Fruit fly (Drosophila melanogaster) whole organism, embryonic: ENCODE results near the gene Ddc.

Experiments used
- Antp ChIP-seq: fragments of 200-800 bp; sonication (Bioruptor generic); optimal IDR thresholded peaks from 3 replicates; lab custom pipeline; 2016; ENCODE audit warnings: missing biosample characterization, missing genetic modification characterization
- CG12104 ChIP-seq: fragments of 200-800 bp; sonication (Bioruptor generic); optimal IDR thresholded peaks from 3 replicates; lab custom pipeline; 2016; ENCODE audit warnings: missing biosample characterization, missing genetic modification characterization
- CG13624 ChIP-seq: fragments of 200-800 bp; sonication (Bioruptor generic); optimal IDR thresholded peaks from 2 replicates; lab custom pipeline; 2016; ENCODE audit warnings: missing biosample characterization, missing genetic modification characterization
- CG14667 ChIP-seq: fragments of 200-800 bp; sonication (Bioruptor generic); IDR thresholded peaks from 2 replicates; pipeline ENCODE4 v1.3.6; 2022; ENCODE audit warnings: missing biosample characterization, missing genetic modification characterization
- CG15514 ChIP-seq: fragments of 200-800 bp; sonication (Bioruptor generic); optimal IDR thresholded peaks from 3 replicates; lab custom pipeline; 2017; ENCODE audit warnings: missing biosample characterization, missing genetic modification characterization, mild to moderate bottlenecking, moderate library complexity, missing genetic modification reagents
- CG17361 ChIP-seq: fragments of 200-800 bp; sonication (Bioruptor generic); IDR thresholded peaks from 3 replicates; pipeline ENCODE4 v1.3.6; 2022; ENCODE audit warnings: missing biosample characterization, missing genetic modification characterization
- CG18262 ChIP-seq: fragments of 200-800 bp; optimal IDR thresholded peaks from 3 replicates; lab custom pipeline; 2019; ENCODE audit warnings: missing biosample characterization, mild to moderate bottlenecking, missing genetic modification characterization, moderate library complexity
- CG2129 ChIP-seq: fragments of 200-800 bp; sonication (Bioruptor generic); IDR thresholded peaks from 2 replicates; pipeline ENCODE4 v1.3.6; 2022; ENCODE audit warnings: missing biosample characterization, missing genetic modification characterization; ENCODE audit not compliant: partially characterized antibody
- CG2202 ChIP-seq: fragments of 200-800 bp; sonication (Bioruptor generic); optimal IDR thresholded peaks from 2 replicates; lab custom pipeline; 2018; ENCODE audit warnings: missing biosample characterization, mild to moderate bottlenecking, missing genetic modification characterization
- CG2678 ChIP-seq: fragments of 200-800 bp; sonication (Bioruptor generic); optimal IDR thresholded peaks from 3 replicates; lab custom pipeline; 2019; ENCODE audit warnings: missing biosample characterization, mild to moderate bottlenecking, missing genetic modification characterization, moderate library complexity
- CG30403 ChIP-seq: fragments of 200-800 bp; sonication (Bioruptor generic); optimal IDR thresholded peaks from 3 replicates; lab custom pipeline; 2016; ENCODE audit warnings: missing biosample characterization, missing genetic modification characterization
- CG3065 ChIP-seq: fragments of 200-800 bp; sonication (Bioruptor generic); optimal IDR thresholded peaks from 2 replicates; lab custom pipeline; 2016; ENCODE audit warnings: missing biosample characterization, missing genetic modification characterization
- CG3163 ChIP-seq: fragments of 200-800 bp; sonication (Bioruptor generic); optimal IDR thresholded peaks from 3 replicates; lab custom pipeline; 2016; ENCODE audit warnings: missing biosample characterization, missing genetic modification characterization
- CG3847 ChIP-seq: fragments of 200-800 bp; sonication (Bioruptor generic); IDR thresholded peaks from 2 replicates; pipeline ENCODE4 v1.3.6; 2022; ENCODE audit warnings: missing biosample characterization, missing genetic modification characterization
- CG6854 ChIP-seq: fragments of 200-800 bp; sonication (Bioruptor generic); optimal IDR thresholded peaks from 3 replicates; lab custom pipeline; 2017; ENCODE audit warnings: missing biosample characterization, mild to moderate bottlenecking, missing genetic modification characterization
- CG7963 ChIP-seq: fragments of 200-800 bp; sonication (Bioruptor generic); IDR thresholded peaks from 3 replicates; pipeline ENCODE4 v1.3.6; 2022; ENCODE audit warnings: missing biosample characterization, missing genetic modification characterization; ENCODE audit not compliant: partially characterized antibody
- CG8281 ChIP-seq: fragments of 200-800 bp; sonication (Bioruptor generic); optimal IDR thresholded peaks from 2 replicates; lab custom pipeline; 2018; ENCODE audit warnings: missing biosample characterization, mild to moderate bottlenecking, missing genetic modification characterization, moderate library complexity
- CG8765 ChIP-seq: fragments of 200-800 bp; sonication (Bioruptor generic); IDR thresholded peaks from 2 replicates; pipeline ENCODE4 v1.3.6; 2022; ENCODE audit warnings: missing biosample characterization, missing genetic modification characterization
- CG9797 ChIP-seq: fragments of 200-800 bp; sonication (Bioruptor generic); optimal IDR thresholded peaks from 3 replicates; lab custom pipeline; 2018; ENCODE audit warnings: missing biosample characterization, mild to moderate bottlenecking, missing genetic modification characterization
- D ChIP-seq, 2 experiments: fragments of 200-800 bp in 1 of 2; fragments of >200 bp in 1 of 2; sonication (Bioruptor generic) in 1 of 2; optimal IDR thresholded peaks; 2 replicates in 1 of 2; 3 replicates in 1 of 2; lab custom pipeline; 2017; ENCODE audit warnings: mild to moderate bottlenecking in 1 of 2, missing biosample characterization in 1 of 2, missing genetic modification characterization in 1 of 2, missing genetic modification reagents in 1 of 2
- Dad ChIP-seq: fragments of 200-800 bp; sonication (Bioruptor generic); optimal IDR thresholded peaks from 3 replicates; lab custom pipeline; 2016; ENCODE audit warnings: missing biosample characterization, missing genetic modification characterization
- Dll ChIP-seq: fragments of 200-800 bp; sonication (Bioruptor generic); IDR thresholded peaks from 4 replicates; pipeline ENCODE4 v1.3.6; 2022; ENCODE audit warnings: missing biosample characterization, missing genetic modification characterization; ENCODE audit not compliant: partially characterized antibody
- Ets97D ChIP-seq: fragments of 200-800 bp; sonication (Bioruptor generic); optimal IDR thresholded peaks from 3 replicates; lab custom pipeline; 2016; ENCODE audit warnings: missing biosample characterization, missing genetic modification characterization
- Gsc ChIP-seq: fragments of 200-800 bp; sonication (Bioruptor generic); IDR thresholded peaks from 2 replicates; pipeline ENCODE4 v1.3.6; 2022; ENCODE audit warnings: missing biosample characterization, missing genetic modification characterization
- HmgD ChIP-seq: fragments of 200-800 bp; sonication (Bioruptor generic); optimal IDR thresholded peaks from 3 replicates; lab custom pipeline; 2016; ENCODE audit warnings: missing biosample characterization, missing genetic modification characterization
- Kr ChIP-seq: fragments of 200-800 bp; sonication (Bioruptor generic); optimal IDR thresholded peaks from 2 replicates; lab custom pipeline; 2017; ENCODE audit warnings: missing biosample characterization, mild to moderate bottlenecking, missing genetic modification characterization
- Lim3 ChIP-seq: fragments of 200-800 bp; sonication (Bioruptor generic); IDR thresholded peaks from 2 replicates; pipeline ENCODE4 v1.3.6; 2022; ENCODE audit warnings: missing biosample characterization, missing genetic modification characterization
- Oaz ChIP-seq: fragments of 200-800 bp; sonication (Bioruptor generic); IDR thresholded peaks from 2 replicates; pipeline ENCODE4 v1.3.6; 2022; ENCODE audit warnings: missing biosample characterization, missing genetic modification characterization
- Sox102F ChIP-seq: fragments of 200-800 bp; sonication (Bioruptor generic); optimal IDR thresholded peaks from 2 replicates; lab custom pipeline; 2018; ENCODE audit warnings: missing biosample characterization, mild to moderate bottlenecking, missing genetic modification characterization, moderate library complexity
- Sry-β ChIP-seq: fragments of 200-800 bp; sonication (Bioruptor generic); optimal IDR thresholded peaks from 2 replicates; lab custom pipeline; 2018; ENCODE audit warnings: missing biosample characterization, mild to moderate bottlenecking, missing genetic modification characterization, moderate library complexity
- Vsx1 ChIP-seq: fragments of 200-800 bp; sonication (Bioruptor generic); optimal IDR thresholded peaks from 2 replicates; lab custom pipeline; 2017; ENCODE audit warnings: missing biosample characterization, mild to moderate bottlenecking, missing genetic modification characterization, missing genetic modification reagents
- ems ChIP-seq: fragments of 200-800 bp; sonication (Bioruptor generic); optimal IDR thresholded peaks from 3 replicates; lab custom pipeline; 2016; ENCODE audit warnings: missing biosample characterization, missing genetic modification characterization
- fd96Cb ChIP-seq: fragments of 200-800 bp; sonication (Bioruptor generic); optimal IDR thresholded peaks from 2 replicates; lab custom pipeline; 2018; ENCODE audit warnings: missing biosample characterization, mild to moderate bottlenecking, missing genetic modification characterization, moderate library complexity
- fru ChIP-seq: fragments of >200 bp; optimal IDR thresholded peaks from 2 replicates; lab custom pipeline; 2017
- ken ChIP-seq: fragments of 200-800 bp; sonication (Bioruptor generic); IDR thresholded peaks from 3 replicates; pipeline ENCODE4 v1.3.6; 2022; ENCODE audit warnings: missing biosample characterization, missing genetic modification characterization
- lmd ChIP-seq: fragments of 200-800 bp; sonication (Bioruptor generic); IDR thresholded peaks from 2 replicates; pipeline ENCODE4 v1.3.6; 2022; ENCODE audit warnings: missing biosample characterization, missing genetic modification characterization
- nau ChIP-seq: fragments of 200-800 bp; sonication (Bioruptor generic); optimal IDR thresholded peaks from 3 replicates; lab custom pipeline; 2017; ENCODE audit warnings: missing biosample characterization, mild to moderate bottlenecking, missing genetic modification characterization, missing genetic modification reagents
- pb ChIP-seq: fragments of 200-800 bp; sonication (Bioruptor generic); optimal IDR thresholded peaks from 3 replicates; lab custom pipeline; 2016; ENCODE audit warnings: missing biosample characterization, missing genetic modification characterization
- rib ChIP-seq: fragments of 200-800 bp; sonication (Bioruptor generic); IDR thresholded peaks from 2 replicates; pipeline ENCODE4 v1.3.6; 2022; ENCODE audit warnings: missing biosample characterization, missing genetic modification characterization
- scrt ChIP-seq: fragments of 200-800 bp; sonication (Bioruptor generic); optimal IDR thresholded peaks from 2 replicates; lab custom pipeline; 2018; ENCODE audit warnings: missing biosample characterization, mild to moderate bottlenecking, missing genetic modification characterization, moderate library complexity
- seq ChIP-seq: fragments of 200-800 bp; sonication (Bioruptor generic); IDR thresholded peaks from 2 replicates; pipeline ENCODE4 v1.3.6; 2022; ENCODE audit warnings: missing biosample characterization, missing genetic modification characterization
- slbo ChIP-seq: fragments of 200-800 bp; sonication (Bioruptor generic); IDR thresholded peaks from 2 replicates; pipeline ENCODE4 v1.3.6; 2022; ENCODE audit warnings: missing biosample characterization, missing genetic modification characterization
- slou ChIP-seq: fragments of 200-800 bp; sonication (Bioruptor generic); optimal IDR thresholded peaks from 3 replicates; lab custom pipeline; 2016; ENCODE audit warnings: missing biosample characterization, missing genetic modification characterization
- slp2 ChIP-seq: fragments of 200-800 bp; sonication (Bioruptor generic); optimal IDR thresholded peaks from 2 replicates; lab custom pipeline; 2016; ENCODE audit warnings: missing biosample characterization, missing genetic modification characterization
- sqz ChIP-seq: fragments of 200-800 bp; sonication (Bioruptor generic); optimal IDR thresholded peaks from 3 replicates; lab custom pipeline; 2018; ENCODE audit warnings: missing biosample characterization, mild to moderate bottlenecking, missing genetic modification characterization
- sr ChIP-seq: fragments of 200-800 bp; sonication (Bioruptor generic); IDR thresholded peaks from 3 replicates; pipeline ENCODE4 v1.3.6; 2022; ENCODE audit warnings: missing biosample characterization, missing genetic modification characterization
- tap ChIP-seq: fragments of 200-800 bp; optimal IDR thresholded peaks from 3 replicates; lab custom pipeline; 2019; ENCODE audit warnings: missing biosample characterization, mild to moderate bottlenecking, missing genetic modification characterization, moderate library complexity
- vvl ChIP-seq: fragments of 200-800 bp; sonication (Bioruptor generic); IDR thresholded peaks from 2 replicates; pipeline ENCODE4 v1.3.6; 2022; ENCODE audit warnings: missing biosample characterization, missing genetic modification characterization
- wek ChIP-seq: fragments of 200-800 bp; sonication (Bioruptor generic); optimal IDR thresholded peaks from 3 replicates; lab custom pipeline; 2018; ENCODE audit warnings: missing biosample characterization, mild to moderate bottlenecking, missing genetic modification characterization, moderate library complexity
- zfh1 ChIP-seq: fragments of 200-800 bp; sonication (Bioruptor generic); IDR thresholded peaks from 3 replicates; pipeline ENCODE4 v1.3.6; 2022; ENCODE audit warnings: missing biosample characterization, missing genetic modification characterization
- zfh2 ChIP-seq: fragments of 200-800 bp; sonication (Bioruptor generic); optimal IDR thresholded peaks from 2 replicates; lab custom pipeline; 2016; ENCODE audit warnings: missing biosample characterization, missing genetic modification characterization

Gene Ddc

DNA sequence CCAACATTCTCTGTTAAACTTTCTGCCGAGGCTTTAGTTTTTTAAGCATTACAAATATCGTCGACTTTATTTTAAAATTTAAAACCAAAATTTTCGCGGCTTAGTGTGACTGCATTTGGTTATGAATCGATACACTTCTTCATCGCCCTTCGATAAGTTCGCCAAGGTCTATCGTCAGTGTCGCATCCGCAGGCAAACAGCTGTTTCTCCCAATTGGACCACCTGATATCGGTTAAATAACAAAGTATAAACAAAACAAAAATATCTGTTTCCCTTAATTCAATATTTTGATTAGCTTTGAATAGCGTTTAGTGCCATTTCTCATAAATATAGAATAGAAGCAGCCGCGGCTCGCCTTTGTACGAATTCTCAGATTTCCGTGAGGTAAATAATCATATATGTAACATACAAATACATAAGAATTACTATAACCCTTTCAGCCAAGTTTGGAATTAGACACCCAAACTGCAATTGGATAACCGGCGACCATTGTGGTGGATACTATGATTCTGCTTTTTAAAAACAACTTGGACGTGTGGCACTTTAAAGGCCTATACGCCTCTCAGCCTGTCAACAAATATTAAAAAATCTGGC is 5.8 kb downstream of the Ddc start, which contains the start of gene CG10561:
TSS of gene CG10561 (plus strand) at position 219 of the 594 bp plus-strand sequence.
- TF ChIP-seq vvl (GFP tag; lab: Robert Waterston, UW) (no peak), CG17361 (GFP tag; lab: Robert Waterston, UW) (no peak), CG18262 (tag; lab: Kevin White, UChicago) (no peak), scrt (GFP tag; lab: Kevin White, UChicago) (no peak), wek (GFP tag; lab: Kevin White, UChicago) (no peak), CG2202 (tag; lab: Kevin White, UChicago) (no peak), Vsx1 (GFP tag; lab: Kevin White, UChicago) (no peak), Dad (GFP tag; lab: Kevin White, UChicago) (no peak), ems (GFP tag; lab: Kevin White, UChicago) (no peak), CG12104 (GFP tag; lab: Kevin White, UChicago) (no peak), Lim3 (GFP tag; lab: Robert Waterston, UW) (no peak), CG3847 (GFP tag; lab: Robert Waterston, UW) (peak; percentile 66), CG7963 (peak; percentile 51; the same call in 2 of the 3 replicates), Antp (GFP tag; lab: Kevin White, UChicago) (no peak), CG30403 (GFP tag; lab: Kevin White, UChicago) (no peak), CG15514 (no peak), HmgD (no peak), CG13624 (GFP tag; lab: Kevin White, UChicago) (no peak), CG6854 (GFP tag; lab: Kevin White, UChicago) (no peak), fd96Cb (tag; lab: Kevin White, UChicago) (no peak), CG3065 (no peak), CG8765 (no peak), Sry-β (no peak), ken (no peak), lmd (GFP tag; lab: Robert Waterston, UW) (no peak), zfh1 (GFP tag; lab: Robert Waterston, UW) (no peak), sr (no peak), CG9797 (GFP tag; lab: Kevin White, UChicago) (peak; percentile 78), Oaz (GFP tag; lab: Robert Waterston, UW) (no peak), slp2 (GFP tag; lab: Kevin White, UChicago) (no peak), CG14667 (GFP tag; lab: Robert Waterston, UW) (no peak), D (optimal IDR thresholded peaks at IDR 0.05; lab: Kevin White, UChicago) (no peak), D (GFP tag; optimal IDR thresholded peaks at IDR 0.05; lab: Kevin White, UChicago) (no peak), Gsc (no peak), sqz (GFP tag; lab: Kevin White, UChicago) (no peak), Sox102F (no peak), zfh2 (GFP tag; lab: Kevin White, UChicago) (no peak), Ets97D (GFP tag; lab: Kevin White, UChicago) (no peak), fru (lab: Kevin White, UChicago) (no peak), nau (GFP tag; lab: Kevin White, UChicago) (no peak), CG3163 (GFP tag; lab: Kevin White, UChicago) (no peak), slbo (no peak), CG2129 (GFP tag; lab: Robert Waterston, UW) (peak; percentile 31; the same call in 1 of the 2 replicates), CG2678 (tag; lab: Kevin White, UChicago) (no peak), Dll (GFP tag; lab: Robert Waterston, UW) (peak; percentile 80), slou (GFP tag; lab: Kevin White, UChicago) (no peak), pb (GFP tag; lab: Kevin White, UChicago) (no peak), tap (tag; lab: Kevin White, UChicago) (no peak), Kr (GFP tag; lab: Kevin White, UChicago) (peak; percentile 63), rib (GFP tag; lab: Robert Waterston, UW) (no peak), CG8281 (no peak), seq (GFP tag; lab: Robert Waterston, UW) (no peak)
